Fruit fly (Drosophila melanogaster) whole organism, embryonic: ENCODE results near the gene CG14339.

Experiments used
- ATbp ChIP-seq: fragments of 200-800 bp; sonication (Bioruptor generic); optimal IDR thresholded peaks from 2 replicates; lab custom pipeline; 2017; ENCODE audit warnings: missing biosample characterization, mild to moderate bottlenecking, missing genetic modification characterization, missing genetic modification reagents
- CG10431 ChIP-seq: fragments of 200-800 bp; sonication (Bioruptor generic); optimal IDR thresholded peaks from 3 replicates; lab custom pipeline; 2018; ENCODE audit warnings: missing biosample characterization, mild to moderate bottlenecking, missing genetic modification characterization
- CG10543 ChIP-seq: fragments of 200-800 bp; sonication (Bioruptor generic); optimal IDR thresholded peaks from 3 replicates; lab custom pipeline; 2017; ENCODE audit warnings: missing biosample characterization, mild to moderate bottlenecking, missing genetic modification characterization, moderate library complexity
- CG12391 ChIP-seq: fragments of 200-800 bp; sonication (Bioruptor generic); optimal IDR thresholded peaks from 3 replicates; lab custom pipeline; 2018; ENCODE audit warnings: missing biosample characterization, mild to moderate bottlenecking, missing genetic modification characterization, moderate library complexity
- CG13287 ChIP-seq: fragments of 200-800 bp; sonication (Bioruptor generic); IDR thresholded peaks from 2 replicates; pipeline ENCODE4 v1.3.6; 2022; ENCODE audit warnings: missing biosample characterization, missing genetic modification characterization; ENCODE audit not compliant: partially characterized antibody
- CG13894 ChIP-seq: fragments of 200-800 bp; sonication (Bioruptor generic); optimal IDR thresholded peaks from 3 replicates; lab custom pipeline; 2018; ENCODE audit warnings: missing biosample characterization, mild to moderate bottlenecking, missing genetic modification characterization, moderate library complexity
- CG1529 ChIP-seq: fragments of 200-800 bp; sonication (Bioruptor generic); optimal IDR thresholded peaks from 3 replicates; lab custom pipeline; 2018; ENCODE audit warnings: missing biosample characterization, missing genetic modification characterization
- CG17361 ChIP-seq: fragments of 200-800 bp; sonication (Bioruptor generic); IDR thresholded peaks from 3 replicates; pipeline ENCODE4 v1.3.6; 2022; ENCODE audit warnings: missing biosample characterization, missing genetic modification characterization
- CG17385 ChIP-seq: fragments of 200-800 bp; sonication (Bioruptor generic); optimal IDR thresholded peaks from 3 replicates; lab custom pipeline; 2018; ENCODE audit warnings: missing biosample characterization, mild to moderate bottlenecking, missing genetic modification characterization
- CG2202 ChIP-seq: fragments of 200-800 bp; sonication (Bioruptor generic); optimal IDR thresholded peaks from 2 replicates; lab custom pipeline; 2018; ENCODE audit warnings: missing biosample characterization, mild to moderate bottlenecking, missing genetic modification characterization
- CG2678 ChIP-seq: fragments of 200-800 bp; sonication (Bioruptor generic); optimal IDR thresholded peaks from 3 replicates; lab custom pipeline; 2019; ENCODE audit warnings: missing biosample characterization, mild to moderate bottlenecking, missing genetic modification characterization, moderate library complexity
- CG31224 ChIP-seq: fragments of 200-800 bp; sonication (Bioruptor generic); IDR thresholded peaks from 2 replicates; pipeline ENCODE4 v1.3.6; 2022; ENCODE audit warnings: missing biosample characterization, missing genetic modification characterization
- CG31441 ChIP-seq: fragments of 200-800 bp; sonication (Bioruptor generic); IDR thresholded peaks from 2 replicates; pipeline ENCODE4 v1.3.6; 2022; ENCODE audit warnings: missing biosample characterization, missing genetic modification characterization
- CG32767 ChIP-seq: fragments of 200-800 bp; sonication (Bioruptor generic); IDR thresholded peaks from 2 replicates; pipeline ENCODE4 v1.3.6; 2022; ENCODE audit warnings: missing biosample characterization, missing genetic modification characterization
- CG4424 ChIP-seq: fragments of 200-800 bp; sonication (Bioruptor generic); optimal IDR thresholded peaks from 3 replicates; lab custom pipeline; 2016; ENCODE audit warnings: missing biosample characterization, missing genetic modification characterization
- CG4820 ChIP-seq: fragments of 200-800 bp; sonication (Bioruptor generic); optimal IDR thresholded peaks from 3 replicates; lab custom pipeline; 2016; ENCODE audit warnings: missing biosample characterization, missing genetic modification characterization
- CG8290 ChIP-seq, 3 experiments: fragments of 200-800 bp; sonication (Bioruptor generic); optimal IDR thresholded peaks; 2 replicates each; lab custom pipeline; 2016 to 2019; ENCODE audit warnings: missing biosample characterization in 3 of 3, missing genetic modification characterization in 3 of 3, mild to moderate bottlenecking in 2 of 3, moderate library complexity in 1 of 3
- Hr39 ChIP-seq: fragments of >200 bp; optimal IDR thresholded peaks from 2 replicates; lab custom pipeline; 2017
- Max ChIP-seq: fragments of 200-800 bp; sonication (Bioruptor generic); optimal IDR thresholded peaks from 2 replicates; lab custom pipeline; 2016; ENCODE audit warnings: missing biosample characterization, mild to moderate bottlenecking, missing genetic modification characterization
- Pdp1 ChIP-seq, 2 experiments: fragments of 200-800 bp; sonication (Bioruptor generic); optimal IDR thresholded peaks; 3 replicates each; lab custom pipeline; 2016; ENCODE audit warnings: missing biosample characterization in 2 of 2, missing genetic modification characterization in 2 of 2, mild to moderate bottlenecking in 1 of 2, moderate library complexity in 1 of 2
- Vsx1 ChIP-seq: fragments of 200-800 bp; sonication (Bioruptor generic); optimal IDR thresholded peaks from 2 replicates; lab custom pipeline; 2017; ENCODE audit warnings: missing biosample characterization, mild to moderate bottlenecking, missing genetic modification characterization, missing genetic modification reagents
- YL-1 ChIP-seq: fragments of 200-800 bp; sonication (Bioruptor generic); optimal IDR thresholded peaks from 3 replicates; lab custom pipeline; 2017; ENCODE audit warnings: missing biosample characterization, mild to moderate bottlenecking, missing genetic modification characterization
- abd-A ChIP-seq: fragments of 200-800 bp; sonication (Bioruptor generic); optimal IDR thresholded peaks from 3 replicates; lab custom pipeline; 2019; ENCODE audit warnings: missing biosample characterization, mild to moderate bottlenecking, missing genetic modification characterization, moderate library complexity
- chinmo ChIP-seq: fragments of 200-800 bp; sonication (Bioruptor generic); IDR thresholded peaks from 4 replicates; pipeline ENCODE4 v1.3.6; 2022; ENCODE audit warnings: missing biosample characterization, missing genetic modification characterization; ENCODE audit not compliant: partially characterized antibody
- ci ChIP-seq: fragments of 200-800 bp; sonication (Bioruptor generic); IDR thresholded peaks from 3 replicates; pipeline ENCODE4 v1.3.6; 2022; ENCODE audit warnings: missing biosample characterization, missing genetic modification characterization
- crol ChIP-seq: fragments of 200-800 bp; sonication (Bioruptor generic); IDR thresholded peaks from 2 replicates; pipeline ENCODE4 v1.3.6; 2022; ENCODE audit warnings: missing biosample characterization, missing genetic modification characterization
- dmrt99B ChIP-seq: fragments of 200-800 bp; sonication (Bioruptor generic); optimal IDR thresholded peaks from 2 replicates; lab custom pipeline; 2018; ENCODE audit warnings: missing biosample characterization, mild to moderate bottlenecking, missing genetic modification characterization, moderate library complexity
- esg ChIP-seq: fragments of 200-800 bp; sonication (Bioruptor generic); conservative IDR thresholded peaks from 2 replicates; pipeline ENCODE4 v1.3.6; 2022; ENCODE audit warnings: missing biosample characterization, missing genetic modification characterization
- ewg ChIP-seq: fragments of 200-800 bp; sonication (Bioruptor generic); optimal IDR thresholded peaks from 3 replicates; lab custom pipeline; 2017; ENCODE audit warnings: mild to moderate bottlenecking, missing biosample characterization, missing genetic modification reagents, missing genetic modification characterization
- lab ChIP-seq: fragments of 200-800 bp; sonication (Bioruptor generic); optimal IDR thresholded peaks from 3 replicates; lab custom pipeline; 2017; ENCODE audit warnings: missing biosample characterization, missing genetic modification characterization, mild to moderate bottlenecking, moderate library complexity, missing genetic modification reagents
- mam ChIP-seq: fragments of 200-800 bp; sonication (Bioruptor generic); optimal IDR thresholded peaks from 3 replicates; lab custom pipeline; 2016; ENCODE audit warnings: missing biosample characterization, missing genetic modification characterization
- odd ChIP-seq: fragments of 200-800 bp; sonication (Bioruptor generic); optimal IDR thresholded peaks from 2 replicates; lab custom pipeline; 2017; ENCODE audit warnings: missing biosample characterization, mild to moderate bottlenecking, missing genetic modification characterization
- pum ChIP-seq: fragments of 200-800 bp; sonication (Bioruptor generic); optimal IDR thresholded peaks from 2 replicates; lab custom pipeline; 2016; ENCODE audit warnings: missing biosample characterization, missing genetic modification characterization
- ro ChIP-seq: fragments of 200-800 bp; sonication (Bioruptor generic); IDR thresholded peaks from 2 replicates; pipeline ENCODE4 v1.3.6; 2022; ENCODE audit warnings: missing biosample characterization, missing genetic modification characterization
- sd ChIP-seq: fragments of 200-800 bp; sonication (Bioruptor generic); optimal IDR thresholded peaks from 3 replicates; lab custom pipeline; 2018; ENCODE audit warnings: missing biosample characterization, mild to moderate bottlenecking, missing genetic modification characterization, moderate library complexity
- tap ChIP-seq: fragments of 200-800 bp; optimal IDR thresholded peaks from 3 replicates; lab custom pipeline; 2019; ENCODE audit warnings: missing biosample characterization, mild to moderate bottlenecking, missing genetic modification characterization, moderate library complexity
- unpg ChIP-seq: fragments of 200-800 bp; sonication (Bioruptor generic); optimal IDR thresholded peaks from 3 replicates; lab custom pipeline; 2018; ENCODE audit warnings: missing biosample characterization, mild to moderate bottlenecking, missing genetic modification characterization, moderate library complexity
- vnd ChIP-seq: fragments of 200-800 bp; sonication (Bioruptor generic); IDR thresholded peaks from 3 replicates; pipeline ENCODE4 v1.3.6; 2022; ENCODE audit warnings: missing biosample characterization, missing genetic modification characterization; ENCODE audit not compliant: partially characterized antibody

CG14339 gene

dm6 chr2L:1123078-1123818 is 14.9 kb downstream of the CG14339 start (continued):
- peak; percentile 22 for TF ChIP-seq abd-A
- TF ChIP-seq CG4820 (GFP tag; lab: Kevin White, UChicago): peak; percentile 40
- TF ChIP-seq lab (GFP tag; lab: Kevin White, UChicago): peak; percentile 63
- no peak for TF ChIP-seq ci (GFP tag; lab: Robert Waterston, UW)
- peak; percentile 64 for TF ChIP-seq CG1529
- peak; percentile 34 for TF ChIP-seq CG13894 (tag; lab: Kevin White, UChicago)
- no peak for TF ChIP-seq ro (GFP tag; lab: Robert Waterston, UW)
- TF ChIP-seq CG12391 (tag; lab: Kevin White, UChicago): peak; percentile 20
- no peak for TF ChIP-seq pum (GFP tag; lab: Kevin White, UChicago)
- TF ChIP-seq CG2202 (tag; lab: Kevin White, UChicago): peak; percentile 76
- TF ChIP-seq CG17385 (GFP tag; lab: Kevin White, UChicago): peak; percentile 20
- TF ChIP-seq mam (GFP tag; lab: Kevin White, UChicago): no peak
- no peak for TF ChIP-seq CG31224 (GFP tag; lab: Robert Waterston, UW)
- TF ChIP-seq ATbp: peak; percentile 86
- peak; percentile 44 for TF ChIP-seq dmrt99B (tag; lab: Kevin White, UChicago)
- no peak for TF ChIP-seq CG13287
- peak; percentile 47 for TF ChIP-seq tap (tag; lab: Kevin White, UChicago)
- TF ChIP-seq Hr39: no peak
- peak; percentile 33 for TF ChIP-seq CG10431 (GFP tag; lab: Kevin White, UChicago)
- no peak for TF ChIP-seq CG32767 (GFP tag; lab: Robert Waterston, UW)
- TF ChIP-seq esg: no peak
- no peak for TF ChIP-seq CG8290 (GFP tag; optimal IDR thresholded peaks at IDR 0.05; lab: Kevin White, UChicago)
- TF ChIP-seq CG8290 (tag; optimal IDR thresholded peaks at IDR 0.05; lab: Kevin White, UChicago): peak in 1 of 2 experiments; percentile 53
- TF ChIP-seq odd (GFP tag; lab: Kevin White, UChicago): peak; percentile 20
- peak; percentile 11 for TF ChIP-seq CG4424 (GFP tag; lab: Kevin White, UChicago)
- peak; percentile 24 for TF ChIP-seq ewg (GFP tag; lab: Kevin White, UChicago)
- peak; percentile 45 for TF ChIP-seq Vsx1 (GFP tag; lab: Kevin White, UChicago)
- TF ChIP-seq CG10543: peak; percentile 46
- peak; percentile 5 for TF ChIP-seq YL-1 (GFP tag; lab: Kevin White, UChicago)
- peak; percentile 55 for TF ChIP-seq unpg (GFP tag; lab: Kevin White, UChicago)
- no peak for TF ChIP-seq crol
- TF ChIP-seq CG17361 (GFP tag; lab: Robert Waterston, UW): peak; percentile 60; the same call in 2 of the 3 replicates
- peak; percentile 72 for TF ChIP-seq CG2678 (tag; lab: Kevin White, UChicago)
- peak; percentile 47 for TF ChIP-seq Max (GFP tag; lab: Kevin White, UChicago)
- TF ChIP-seq Pdp1 (GFP tag; optimal IDR thresholded peaks at IDR 0.05; lab: Kevin White, UChicago): peak in 1 of 2 experiments; percentile 44
- peak; percentile 10 for TF ChIP-seq sd (tag; lab: Kevin White, UChicago)

dm6 chr2L:1124265-1124664 is 15.9 kb downstream of the CG14339 start:
- 0 out of 3 replicates have a peak, but pooled peaks have one; percentile 22 for TF ChIP-seq vnd (GFP tag; lab: Robert Waterston, UW)
- TF ChIP-seq Pdp1 (GFP tag; optimal IDR thresholded peaks at IDR 0.05; lab: Kevin White, UChicago): peak in 1 of 2 experiments; percentile 40
- no peak for TF ChIP-seq CG13287
- TF ChIP-seq chinmo: 0 out of 4 replicates have a peak, but pooled peaks have one; percentile 6
- no peak for TF ChIP-seq CG31441
